Worm (Caenorhabditis elegans) whole organism, L2 larva: ENCODE measurements around the gene srbc-24.

Source experiments
- F13H6.1 ChIP-seq: sonication (generic microtip); optimal IDR thresholded peaks from 2 replicates; lab custom pipeline; 2016; ENCODE audit warnings: missing genetic modification characterization, missing compliant biosample characterization
- R02D3.7 ChIP-seq: fragments of 150-350 bp; optimal IDR thresholded peaks from 2 replicates; lab custom pipeline; 2014; ENCODE audit warnings: missing biosample characterization, missing genetic modification characterization
- Y55F3AM.14 ChIP-seq: fragments of 200-800 bp; sonication (Bioruptor generic); optimal IDR thresholded peaks from 2 replicates; lab custom pipeline; 2018; ENCODE audit warnings: mild to moderate bottlenecking, missing genetic modification characterization, missing compliant biosample characterization
- alr-1 ChIP-seq: fragments of 150-350 bp; optimal IDR thresholded peaks from 2 replicates; lab custom pipeline; 2014; ENCODE audit warnings: missing biosample characterization, missing genetic modification characterization
- egl-27 ChIP-seq: sonication (generic microtip); optimal IDR thresholded peaks from 3 replicates; lab custom pipeline; 2017; ENCODE audit warnings: missing biosample characterization, missing genetic modification reagents, missing genetic modification characterization
- lsy-2 ChIP-seq, 2 experiments: fragments of 150-350 bp in 1 of 2; sonication (generic microtip) in 1 of 2; optimal IDR thresholded peaks; 2 replicates each; lab custom pipeline; 2014 to 2017; ENCODE audit warnings: missing biosample characterization in 2 of 2, missing genetic modification characterization in 2 of 2
- nhr-11 ChIP-seq: fragments of 150-350 bp; optimal IDR thresholded peaks from 2 replicates; lab custom pipeline; 2014; ENCODE audit warnings: missing biosample characterization, missing genetic modification characterization
- nhr-25 ChIP-seq: fragments of 150-350 bp; sonication (generic microtip); optimal IDR thresholded peaks from 3 replicates; lab custom pipeline; 2014; ENCODE audit warnings: missing biosample characterization, missing genetic modification characterization
- nhr-77 ChIP-seq: fragments of 150-350 bp; optimal IDR thresholded peaks from 2 replicates; lab custom pipeline; 2014; ENCODE audit warnings: missing biosample characterization, missing genetic modification characterization
- skn-1 ChIP-seq: sonication (generic microtip); optimal IDR thresholded peaks from 2 replicates; lab custom pipeline; 2017; ENCODE audit warnings: missing biosample characterization, missing genetic modification characterization
- sma-3 ChIP-seq: sonication (generic microtip); optimal IDR thresholded peaks from 2 replicates; lab custom pipeline; 2016; ENCODE audit warnings: missing genetic modification reagents, missing genetic modification characterization, missing compliant biosample characterization
- snpc-4 ChIP-seq: fragments of 150-350 bp; optimal IDR thresholded peaks from 2 replicates; lab custom pipeline; 2014; ENCODE audit warnings: missing biosample characterization, missing genetic modification characterization
- unc-39 ChIP-seq: fragments of 150-350 bp; optimal IDR thresholded peaks from 2 replicates; lab custom pipeline; 2014; ENCODE audit warnings: missing biosample characterization, missing genetic modification characterization
- zag-1 ChIP-seq: fragments of 150-350 bp; optimal IDR thresholded peaks from 2 replicates; lab custom pipeline; 2014; ENCODE audit warnings: missing biosample characterization, missing genetic modification characterization

ce11 chrV:2126554-2126953, 25.0 kb upstream of the srbc-24 start:
- TF ChIP-seq F13H6.1 (tag; lab: Kevin White, UChicago) (no peak), nhr-25 (no peak), sma-3 (GFP tag; lab: Kevin White, UChicago) (no peak), egl-27 (no peak), nhr-11 (tag; lab: Kevin White, UChicago) (no peak), Y55F3AM.14 (no peak), zag-1 (tag; lab: Kevin White, UChicago) (no peak), skn-1 (tag; lab: Kevin White, UChicago) (no peak), alr-1 (tag; lab: Kevin White, UChicago) (no peak), R02D3.7 (tag; lab: Kevin White, UChicago) (no peak), lsy-2 (tag; optimal IDR thresholded peaks at IDR 0.05; lab: Kevin White, UChicago) (no peak), nhr-77 (tag; lab: Kevin White, UChicago) (no peak), snpc-4 (no peak), unc-39 (tag; lab: Kevin White, UChicago) (no peak)
